Fruit fly (Drosophila melanogaster): Measurements from ENCODE around the gene Kah.

- TF ChIP-seq CG5204 (GFP tag; optimal IDR thresholded peaks at IDR 0.05) (no peak), CG33017 (tag; optimal IDR thresholded peaks at IDR 0.05) (no peak), CG1620 (GFP tag; optimal IDR thresholded peaks at IDR 0.05) (no peak), kay (GFP tag; ENCODE audit: borderline replicate concordance) (no peak), toe (GFP tag; optimal IDR thresholded peaks at IDR 0.05) (no peak), tj (GFP tag; optimal IDR thresholded peaks at IDR 0.05) (no peak)
These were observed 24.7 kb upstream of the Kah start for dm6 chr3L:613578-614300.

All from whole organism, adult.